Fruit fly (Drosophila melanogaster) whole organism, embryonic: Measurements from ENCODE around the gene CG33773.

ENCODE experiments used
- CG13775 ChIP-seq: fragments of 200-800 bp; sonication (Bioruptor generic); optimal IDR thresholded peaks from 3 replicates; lab custom pipeline; 2017; ENCODE audit warnings: missing biosample characterization, mild to moderate bottlenecking, missing genetic modification characterization
- CG16779 ChIP-seq: fragments of 200-800 bp; sonication (Bioruptor generic); IDR thresholded peaks from 2 replicates; pipeline ENCODE4 v1.3.6; 2022; ENCODE audit warnings: missing biosample characterization, missing genetic modification characterization
- CG3065 ChIP-seq: fragments of 200-800 bp; sonication (Bioruptor generic); optimal IDR thresholded peaks from 2 replicates; lab custom pipeline; 2016; ENCODE audit warnings: missing biosample characterization, missing genetic modification characterization
- CG33557 ChIP-seq: fragments of 200-800 bp; sonication (Bioruptor generic); optimal IDR thresholded peaks from 2 replicates; lab custom pipeline; 2019; ENCODE audit warnings: missing biosample characterization, mild to moderate bottlenecking, missing genetic modification characterization, moderate library complexity
- CG4424 ChIP-seq: fragments of 200-800 bp; sonication (Bioruptor generic); optimal IDR thresholded peaks from 3 replicates; lab custom pipeline; 2016; ENCODE audit warnings: missing biosample characterization, missing genetic modification characterization
- CkIIα-i1 ChIP-seq: fragments of 200-800 bp; sonication (Bioruptor generic); IDR thresholded peaks from 2 replicates; pipeline ENCODE4 v1.3.6; 2022; ENCODE audit warnings: missing biosample characterization, missing genetic modification characterization
- Sry-β ChIP-seq: fragments of 200-800 bp; sonication (Bioruptor generic); optimal IDR thresholded peaks from 2 replicates; lab custom pipeline; 2018; ENCODE audit warnings: missing biosample characterization, mild to moderate bottlenecking, missing genetic modification characterization, moderate library complexity
- fd64A ChIP-seq: fragments of 200-800 bp; sonication (Bioruptor generic); optimal IDR thresholded peaks from 3 replicates; lab custom pipeline; 2018; ENCODE audit warnings: missing biosample characterization, mild to moderate bottlenecking, missing genetic modification characterization
- gce ChIP-seq: fragments of 200-800 bp; sonication (Bioruptor generic); IDR thresholded peaks from 3 replicates; pipeline ENCODE4 v1.3.6; 2022; ENCODE audit warnings: missing biosample characterization, missing genetic modification characterization
- nerfin-1 ChIP-seq: fragments of 200-800 bp; sonication (Bioruptor generic); optimal IDR thresholded peaks from 3 replicates; lab custom pipeline; 2019; ENCODE audit warnings: missing biosample characterization, mild to moderate bottlenecking, missing genetic modification characterization, moderate library complexity
- rib ChIP-seq: fragments of 200-800 bp; sonication (Bioruptor generic); IDR thresholded peaks from 2 replicates; pipeline ENCODE4 v1.3.6; 2022; ENCODE audit warnings: missing biosample characterization, missing genetic modification characterization

dm6 chr3R:31048629-31049028 is 13.5 kb downstream of the CG33773 start, which contains the start of gene Alp4:
- no peak for TF ChIP-seq CG4424 (GFP tag; lab: Kevin White, UChicago)
- TF ChIP-seq nerfin-1 (tag; lab: Kevin White, UChicago), result no peak
- no peak for TF ChIP-seq CG13775 (GFP tag; lab: Kevin White, UChicago)
- TF ChIP-seq gce (GFP tag; lab: Robert Waterston, UW), result no peak
- TF ChIP-seq CG3065 (GFP tag; lab: Kevin White, UChicago), result no peak
- no peak for TF ChIP-seq Sry-β (GFP tag; lab: Kevin White, UChicago)
- TF ChIP-seq CkIIα-i1 (GFP tag; lab: Robert Waterston, UW), result no peak
- TF ChIP-seq CG33557 (GFP tag; lab: Kevin White, UChicago), result no peak
- TF ChIP-seq rib (GFP tag; lab: Robert Waterston, UW), result no peak
- TF ChIP-seq fd64A, result no peak
- no peak for TF ChIP-seq CG16779
